Fruit fly (Drosophila melanogaster) whole organism, embryonic: ENCODE data around the gene CG10063.

Experiments used
- Ada2b ChIP-seq: fragments of 200-800 bp; sonication (Bioruptor generic); IDR thresholded peaks from 2 replicates; pipeline ENCODE4 v1.3.6; 2022; ENCODE audit warnings: missing biosample characterization, missing genetic modification characterization
- Asciz ChIP-seq: fragments of 200-800 bp; sonication (Bioruptor generic); optimal IDR thresholded peaks from 2 replicates; lab custom pipeline; 2017; ENCODE audit warnings: missing biosample characterization, mild to moderate bottlenecking, missing genetic modification characterization, missing genetic modification reagents
- BtbVII ChIP-seq: fragments of 200-800 bp; sonication (Bioruptor generic); optimal IDR thresholded peaks from 3 replicates; lab custom pipeline; 2017; ENCODE audit warnings: missing biosample characterization, mild to moderate bottlenecking, missing genetic modification characterization
- CG10565 ChIP-seq: fragments of 200-800 bp; sonication (Bioruptor generic); optimal IDR thresholded peaks from 3 replicates; lab custom pipeline; 2016; ENCODE audit warnings: missing biosample characterization, mild to moderate bottlenecking, missing genetic modification characterization
- CG10654 ChIP-seq: fragments of 200-800 bp; sonication (Bioruptor generic); optimal IDR thresholded peaks from 2 replicates; lab custom pipeline; 2016; ENCODE audit warnings: missing biosample characterization, missing genetic modification characterization
- CG10979 ChIP-seq: fragments of 200-800 bp; sonication (Bioruptor generic); optimal IDR thresholded peaks from 2 replicates; lab custom pipeline; 2018; ENCODE audit warnings: missing biosample characterization, mild to moderate bottlenecking, missing genetic modification characterization, moderate library complexity
- CG11456 ChIP-seq: fragments of 200-800 bp; sonication (Bioruptor generic); IDR thresholded peaks from 3 replicates; pipeline ENCODE4 v1.3.6; 2022; ENCODE audit warnings: missing biosample characterization, missing genetic modification characterization
- CG12104 ChIP-seq: fragments of 200-800 bp; sonication (Bioruptor generic); optimal IDR thresholded peaks from 3 replicates; lab custom pipeline; 2016; ENCODE audit warnings: missing biosample characterization, missing genetic modification characterization
- CG12155 ChIP-seq: fragments of 200-800 bp; sonication (Bioruptor generic); optimal IDR thresholded peaks from 3 replicates; lab custom pipeline; 2016; ENCODE audit warnings: missing biosample characterization, missing genetic modification characterization
- CG1233 ChIP-seq: fragments of 200-800 bp; sonication (Bioruptor generic); optimal IDR thresholded peaks from 4 replicates; lab custom pipeline; 2018; ENCODE audit warnings: missing biosample characterization, mild to moderate bottlenecking, missing genetic modification characterization
- CG12659 ChIP-seq: fragments of 200-800 bp; sonication (Bioruptor generic); optimal IDR thresholded peaks from 3 replicates; lab custom pipeline; 2017; ENCODE audit warnings: mild to moderate bottlenecking, missing biosample characterization, missing genetic modification reagents, missing genetic modification characterization
- CG13624 ChIP-seq: fragments of 200-800 bp; sonication (Bioruptor generic); optimal IDR thresholded peaks from 2 replicates; lab custom pipeline; 2016; ENCODE audit warnings: missing biosample characterization, missing genetic modification characterization
- CG14441 ChIP-seq: fragments of 200-800 bp; sonication (Bioruptor generic); IDR thresholded peaks from 2 replicates; pipeline ENCODE4 v1.3.6; 2022; ENCODE audit warnings: missing biosample characterization, missing genetic modification characterization
- CG17361 ChIP-seq: fragments of 200-800 bp; sonication (Bioruptor generic); IDR thresholded peaks from 3 replicates; pipeline ENCODE4 v1.3.6; 2022; ENCODE audit warnings: missing biosample characterization, missing genetic modification characterization
- CG17912 ChIP-seq: fragments of 200-800 bp; sonication (Bioruptor generic); optimal IDR thresholded peaks from 2 replicates; lab custom pipeline; 2018; ENCODE audit warnings: missing biosample characterization, mild to moderate bottlenecking, missing genetic modification characterization
- CG2129 ChIP-seq: fragments of 200-800 bp; sonication (Bioruptor generic); IDR thresholded peaks from 2 replicates; pipeline ENCODE4 v1.3.6; 2022; ENCODE audit warnings: missing biosample characterization, missing genetic modification characterization; ENCODE audit not compliant: partially characterized antibody
- CG2875 ChIP-seq: fragments of 200-800 bp; sonication (Bioruptor generic); optimal IDR thresholded peaks from 2 replicates; lab custom pipeline; 2017; ENCODE audit warnings: missing biosample characterization, mild to moderate bottlenecking, missing genetic modification characterization, missing genetic modification reagents
- CG34422 ChIP-seq: fragments of 200-800 bp; sonication (Bioruptor generic); IDR thresholded peaks from 3 replicates; pipeline ENCODE4 v1.3.6; 2022; ENCODE audit warnings: missing biosample characterization, missing genetic modification characterization
- CG3847 ChIP-seq: fragments of 200-800 bp; sonication (Bioruptor generic); IDR thresholded peaks from 2 replicates; pipeline ENCODE4 v1.3.6; 2022; ENCODE audit warnings: missing biosample characterization, missing genetic modification characterization
- CG3995 ChIP-seq: fragments of 200-800 bp; sonication (Bioruptor generic); optimal IDR thresholded peaks from 3 replicates; lab custom pipeline; 2016; ENCODE audit warnings: missing biosample characterization, missing genetic modification characterization
- CG4424 ChIP-seq: fragments of 200-800 bp; sonication (Bioruptor generic); optimal IDR thresholded peaks from 3 replicates; lab custom pipeline; 2016; ENCODE audit warnings: missing biosample characterization, missing genetic modification characterization
- CG4707 ChIP-seq: fragments of 200-800 bp; sonication (Bioruptor generic); optimal IDR thresholded peaks from 2 replicates; lab custom pipeline; 2018; ENCODE audit warnings: missing biosample characterization, mild to moderate bottlenecking, missing genetic modification characterization, moderate library complexity
- CG6254 ChIP-seq: fragments of 200-800 bp; sonication (Bioruptor generic); optimal IDR thresholded peaks from 3 replicates; lab custom pipeline; 2017; ENCODE audit warnings: mild to moderate bottlenecking, missing biosample characterization, missing genetic modification reagents, missing genetic modification characterization
- CG6765 ChIP-seq: fragments of 200-800 bp; sonication (Bioruptor generic); optimal IDR thresholded peaks from 3 replicates; lab custom pipeline; 2017; ENCODE audit warnings: missing biosample characterization, mild to moderate bottlenecking, missing genetic modification characterization
- CG6813 ChIP-seq: fragments of 200-800 bp; sonication (Bioruptor generic); optimal IDR thresholded peaks from 2 replicates; lab custom pipeline; 2017; ENCODE audit warnings: missing biosample characterization, missing genetic modification characterization, mild to moderate bottlenecking, moderate library complexity, missing genetic modification reagents
- D ChIP-seq, 2 experiments: fragments of 200-800 bp in 1 of 2; fragments of >200 bp in 1 of 2; sonication (Bioruptor generic) in 1 of 2; optimal IDR thresholded peaks; 2 replicates in 1 of 2; 3 replicates in 1 of 2; lab custom pipeline; 2017; ENCODE audit warnings: mild to moderate bottlenecking in 1 of 2, missing biosample characterization in 1 of 2, missing genetic modification characterization in 1 of 2, missing genetic modification reagents in 1 of 2
- Deaf1 ChIP-seq: fragments of 200-800 bp; optimal IDR thresholded peaks from 3 replicates; lab custom pipeline; 2019; ENCODE audit warnings: missing biosample characterization, mild to moderate bottlenecking, missing genetic modification characterization, moderate library complexity
- Eip74EF ChIP-seq, 2 experiments: fragments of 200-800 bp in 1 of 2; fragments of >200 bp in 1 of 2; sonication (Bioruptor generic) in 1 of 2; optimal IDR thresholded peaks; 2 replicates each; lab custom pipeline; 2017 to 2019; ENCODE audit warnings: missing biosample characterization in 2 of 2, missing genetic modification characterization in 2 of 2, mild to moderate bottlenecking in 1 of 2, moderate library complexity in 1 of 2
- HHEX ChIP-seq: fragments of 200-800 bp; sonication (Bioruptor generic); optimal IDR thresholded peaks from 3 replicates; lab custom pipeline; 2017; ENCODE audit warnings: missing biosample characterization, mild to moderate bottlenecking, missing genetic modification characterization, missing genetic modification reagents
- Hr3 ChIP-seq: fragments of 200-800 bp; sonication (Bioruptor generic); optimal IDR thresholded peaks from 3 replicates; lab custom pipeline; 2016; ENCODE audit warnings: missing biosample characterization, missing genetic modification characterization
- Hr39 ChIP-seq: fragments of >200 bp; optimal IDR thresholded peaks from 2 replicates; lab custom pipeline; 2017
- Med ChIP-seq: fragments of 200-800 bp; sonication (Bioruptor generic); peaks from one replicate; lab custom pipeline; 2016; ENCODE audit warnings: missing biosample characterization, missing genetic modification characterization, mild to moderate bottlenecking, inconsistent platforms, moderate library complexity
- Neu2 ChIP-seq: fragments of 200-800 bp; sonication (Bioruptor generic); optimal IDR thresholded peaks from 3 replicates; lab custom pipeline; 2016; ENCODE audit warnings: missing biosample characterization, missing genetic modification characterization, borderline replicate concordance
- Ravus ChIP-seq: fragments of 200-800 bp; sonication (Bioruptor generic); IDR thresholded peaks from 2 replicates; pipeline ENCODE4 v1.3.6; 2022; ENCODE audit warnings: missing biosample characterization, missing genetic modification characterization
- Rfx ChIP-seq: fragments of 200-800 bp; sonication (Bioruptor generic); IDR thresholded peaks from 2 replicates; pipeline ENCODE4 v1.3.6; 2022; ENCODE audit warnings: missing biosample characterization, missing genetic modification characterization
- Rx ChIP-seq: fragments of 200-800 bp; sonication (Bioruptor generic); IDR thresholded peaks from 2 replicates; pipeline ENCODE4 v1.3.6; 2022; ENCODE audit warnings: missing biosample characterization, missing genetic modification characterization
- Spps ChIP-seq: fragments of 200-800 bp; sonication (Bioruptor generic); optimal IDR thresholded peaks from 2 replicates; lab custom pipeline; 2018; ENCODE audit warnings: missing biosample characterization, mild to moderate bottlenecking, missing genetic modification characterization
- Ssrp ChIP-seq: fragments of 200-800 bp; sonication (Bioruptor generic); optimal IDR thresholded peaks from 2 replicates; lab custom pipeline; 2018; ENCODE audit warnings: missing biosample characterization, mild to moderate bottlenecking, missing genetic modification characterization, moderate library complexity
- Xbp1 ChIP-seq: fragments of 200-800 bp; sonication (Bioruptor generic); optimal IDR thresholded peaks from 3 replicates; lab custom pipeline; 2016; ENCODE audit warnings: missing biosample characterization, mild to moderate bottlenecking, missing genetic modification characterization
- ara ChIP-seq: fragments of 200-800 bp; sonication (Bioruptor generic); IDR thresholded peaks from 2 replicates; pipeline ENCODE4 v1.3.6; 2022; ENCODE audit warnings: missing biosample characterization, missing genetic modification characterization
- az2 ChIP-seq: fragments of 200-800 bp; sonication (Bioruptor generic); optimal IDR thresholded peaks from 3 replicates; lab custom pipeline; 2016; ENCODE audit warnings: missing biosample characterization, missing genetic modification characterization
- bigmax ChIP-seq: fragments of 200-800 bp; sonication (Bioruptor generic); optimal IDR thresholded peaks from 2 replicates; lab custom pipeline; 2018; ENCODE audit warnings: missing biosample characterization, mild to moderate bottlenecking, missing genetic modification characterization
- fd64A ChIP-seq: fragments of 200-800 bp; sonication (Bioruptor generic); optimal IDR thresholded peaks from 3 replicates; lab custom pipeline; 2018; ENCODE audit warnings: missing biosample characterization, mild to moderate bottlenecking, missing genetic modification characterization
- kah ChIP-seq: fragments of 200-800 bp; sonication (Bioruptor generic); optimal IDR thresholded peaks from 2 replicates; lab custom pipeline; 2018; ENCODE audit warnings: missing biosample characterization, mild to moderate bottlenecking, missing genetic modification characterization
- kay ChIP-seq: fragments of 200-800 bp; sonication (Bioruptor generic); optimal IDR thresholded peaks from 2 replicates; lab custom pipeline; 2016; ENCODE audit warnings: missing biosample characterization, missing genetic modification characterization
- nerfin-1 ChIP-seq: fragments of 200-800 bp; sonication (Bioruptor generic); optimal IDR thresholded peaks from 3 replicates; lab custom pipeline; 2019; ENCODE audit warnings: missing biosample characterization, mild to moderate bottlenecking, missing genetic modification characterization, moderate library complexity
- odd ChIP-seq: fragments of 200-800 bp; sonication (Bioruptor generic); optimal IDR thresholded peaks from 2 replicates; lab custom pipeline; 2017; ENCODE audit warnings: missing biosample characterization, mild to moderate bottlenecking, missing genetic modification characterization
- phol ChIP-seq: fragments of 200-800 bp; sonication (Bioruptor generic); optimal IDR thresholded peaks from 3 replicates; lab custom pipeline; 2018; ENCODE audit warnings: missing biosample characterization, mild to moderate bottlenecking, missing genetic modification characterization, moderate library complexity
- zen ChIP-seq: fragments of 200-800 bp; sonication (Bioruptor generic); optimal IDR thresholded peaks from 3 replicates; lab custom pipeline; 2018; ENCODE audit warnings: missing biosample characterization, mild to moderate bottlenecking, missing genetic modification characterization, moderate library complexity

The CG10063 gene

dm6 chr3L:6977391-6977790, 5.1 kb upstream of the CG10063 start (continued):
- TF ChIP-seq CG6813 (peak; percentile 53), CG3995 (no peak), CG1233 (GFP tag; lab: Kevin White, UChicago) (peak; percentile 19), CG12659 (GFP tag; lab: Kevin White, UChicago) (peak; percentile 32), ara (GFP tag; lab: Robert Waterston, UW) (peak; percentile 35; the same call in 1 of the 2 replicates), CG17361 (peak; percentile 51; the same call in 2 of the 3 replicates), CG2129 (GFP tag; lab: Robert Waterston, UW) (no peak), CG14441 (GFP tag; lab: Robert Waterston, UW) (peak; percentile 46; the same call in 1 of the 2 replicates), kay (no peak), nerfin-1 (tag; lab: Kevin White, UChicago) (peak; percentile 16), Neu2 (GFP tag; lab: Kevin White, UChicago) (no peak), CG3847 (GFP tag; lab: Robert Waterston, UW) (peak; percentile 19; the same call in 1 of the 2 replicates), CG4707 (GFP tag; lab: Kevin White, UChicago) (peak; percentile 16), CG4424 (peak; percentile 61), CG34422 (peak; percentile 52; the same call in 2 of the 3 replicates), CG13624 (no peak), CG6254 (GFP tag; lab: Kevin White, UChicago) (peak; percentile 67), Spps (peak; percentile 33), Rfx (GFP tag; lab: Robert Waterston, UW) (peak; percentile 46), CG6765 (GFP tag; lab: Kevin White, UChicago) (no peak), Ssrp (peak; percentile 64), Xbp1 (GFP tag; lab: Kevin White, UChicago) (peak; percentile 60), D (optimal IDR thresholded peaks at IDR 0.05; lab: Kevin White, UChicago) (no peak), D (GFP tag; optimal IDR thresholded peaks at IDR 0.05; lab: Kevin White, UChicago) (peak; percentile 56), Hr3 (GFP tag; lab: Kevin White, UChicago) (peak; percentile 29), az2 (peak; percentile 46), BtbVII (GFP tag; lab: Kevin White, UChicago) (peak; percentile 16), bigmax (GFP tag; lab: Kevin White, UChicago) (no peak), zen (peak; percentile 45), Eip74EF (GFP tag; optimal IDR thresholded peaks at IDR 0.05; lab: Kevin White, UChicago) (peak in 1 of 2 experiments; percentile 26), odd (GFP tag; lab: Kevin White, UChicago) (peak; percentile 20), Hr39 (no peak), CG11456 (GFP tag; lab: Robert Waterston, UW) (peak; percentile 45; the same call in 1 of the 3 replicates), CG10979 (peak; percentile 73), Ada2b (GFP tag; lab: Robert Waterston, UW) (peak; percentile 66; the same call in 1 of the 2 replicates), fd64A (no peak), CG2875 (GFP tag; lab: Kevin White, UChicago) (peak; percentile 51), CG10654 (GFP tag; lab: Kevin White, UChicago) (peak; percentile 40), CG12104 (peak; percentile 46), Med (GFP tag; lab: Kevin White, UChicago) (peak; percentile 43), CG17912 (no peak), HHEX (peak; percentile 29), kah (peak; percentile 19), Rx (GFP tag; lab: Robert Waterston, UW) (peak; percentile 38; the same call in 1 of the 2 replicates), CG12155 (peak; percentile 39), Asciz (peak; percentile 61), CG10565 (GFP tag; lab: Kevin White, UChicago) (no peak), Ravus (GFP tag; lab: Robert Waterston, UW) (peak; percentile 19; the same call in 1 of the 2 replicates), phol (tag; lab: Kevin White, UChicago) (peak; percentile 72), Deaf1 (tag; lab: Kevin White, UChicago) (no peak)
